Fruit fly (Drosophila melanogaster) whole organism, embryonic: Measurements from ENCODE around the gene Or30a.

ENCODE experiments used
- CG11504 ChIP-seq: fragments of 200-800 bp; sonication (Bioruptor generic); optimal IDR thresholded peaks from 3 replicates; lab custom pipeline; 2019; ENCODE audit warnings: missing biosample characterization, mild to moderate bottlenecking, missing genetic modification characterization, moderate library complexity
- CG1647 ChIP-seq: fragments of 200-800 bp; sonication (Bioruptor generic); optimal IDR thresholded peaks from 3 replicates; lab custom pipeline; 2016; ENCODE audit warnings: missing biosample characterization, missing genetic modification characterization
- CG17802 ChIP-seq: fragments of 200-800 bp; sonication (Bioruptor generic); optimal IDR thresholded peaks from 2 replicates; lab custom pipeline; 2018; ENCODE audit warnings: missing biosample characterization, mild to moderate bottlenecking, missing genetic modification characterization, moderate library complexity
- CG30431 ChIP-seq: fragments of 200-800 bp; sonication (Bioruptor generic); optimal IDR thresholded peaks from 2 replicates; lab custom pipeline; 2017; ENCODE audit warnings: missing biosample characterization, missing genetic modification characterization
- CG3163 ChIP-seq: fragments of 200-800 bp; sonication (Bioruptor generic); optimal IDR thresholded peaks from 3 replicates; lab custom pipeline; 2016; ENCODE audit warnings: missing biosample characterization, missing genetic modification characterization
- CG8089 ChIP-seq: fragments of 200-800 bp; sonication (Bioruptor generic); optimal IDR thresholded peaks from 3 replicates; lab custom pipeline; 2016; ENCODE audit warnings: missing biosample characterization, missing genetic modification characterization
- Mrtf ChIP-seq: fragments of 200-800 bp; sonication (Bioruptor generic); IDR thresholded peaks from 3 replicates; pipeline ENCODE4 v1.3.6; 2022; ENCODE audit warnings: missing biosample characterization, missing genetic modification characterization
- chn ChIP-seq: fragments of 200-800 bp; sonication (Bioruptor generic); optimal IDR thresholded peaks from 2 replicates; lab custom pipeline; 2016; ENCODE audit warnings: missing biosample characterization, missing genetic modification characterization
- dm ChIP-seq: fragments of 200-800 bp; sonication (Bioruptor generic); optimal IDR thresholded peaks from 3 replicates; lab custom pipeline; 2016; ENCODE audit warnings: missing biosample characterization, missing genetic modification characterization
- fru ChIP-seq: fragments of >200 bp; optimal IDR thresholded peaks from 2 replicates; lab custom pipeline; 2017
- ftz-f1 ChIP-seq: fragments of 200-800 bp; sonication (Bioruptor generic); optimal IDR thresholded peaks from 2 replicates; lab custom pipeline; 2016; ENCODE audit warnings: missing biosample characterization, missing genetic modification characterization
- maf-S ChIP-seq: fragments of 200-800 bp; sonication (Bioruptor generic); optimal IDR thresholded peaks from 2 replicates; lab custom pipeline; 2016; ENCODE audit warnings: missing biosample characterization, missing genetic modification characterization
- pb ChIP-seq: fragments of 200-800 bp; sonication (Bioruptor generic); optimal IDR thresholded peaks from 3 replicates; lab custom pipeline; 2016; ENCODE audit warnings: missing biosample characterization, missing genetic modification characterization

DNA sequence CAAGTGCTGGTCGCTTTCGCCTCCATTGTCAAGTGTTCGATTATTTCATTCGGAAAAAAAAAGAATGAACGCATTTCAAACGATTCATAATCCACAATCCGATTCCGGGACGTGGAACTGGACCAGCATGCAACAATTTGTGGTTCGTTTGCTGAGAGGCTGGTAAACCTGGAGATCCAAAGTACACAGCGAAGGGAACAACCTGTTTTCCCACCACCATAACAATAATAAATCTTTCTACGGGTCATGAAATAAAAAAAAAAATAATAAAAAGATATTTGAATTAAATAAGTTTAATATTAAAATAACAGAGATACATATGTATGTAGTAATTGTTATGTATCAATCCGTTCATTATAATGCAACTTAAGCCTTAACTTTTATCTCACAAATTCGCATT lies 12.8 kb downstream of the Or30a start:
- TF ChIP-seq CG11504 (no peak), chn (GFP tag; lab: Kevin White, UChicago) (no peak), fru (lab: Kevin White, UChicago) (no peak), CG17802 (tag; lab: Kevin White, UChicago) (no peak), CG3163 (GFP tag; lab: Kevin White, UChicago) (no peak), CG1647 (GFP tag; lab: Kevin White, UChicago) (no peak), CG30431 (GFP tag; lab: Kevin White, UChicago) (no peak), maf-S (no peak), pb (GFP tag; lab: Kevin White, UChicago) (no peak), ftz-f1 (GFP tag; lab: Kevin White, UChicago) (no peak), CG8089 (GFP tag; lab: Kevin White, UChicago) (no peak), Mrtf (no peak), dm (GFP tag; lab: Kevin White, UChicago) (no peak)
